Fruit fly (Drosophila melanogaster): Measurements from ENCODE around the gene eIF5B.
A peak's percentile ranks its signal among the peaks of the same experiment; 100 is the strongest.

The eIF5B gene

dm6 chr3L:3415633-3416198, 45.1 kb downstream of the eIF5B start (continued):
- TF ChIP-seq bsh (GFP tag; optimal IDR thresholded peaks at IDR 0.05) (no peak), Dref (GFP tag; IDR thresholded peaks at IDR 0.05) (no peak), sd (tag; optimal IDR thresholded peaks at IDR 0.05) (peak; percentile 28), stc (GFP tag; IDR thresholded peaks at IDR 0.05) (peak; percentile 7; the same call in 1 of the 2 replicates), CG10274 (GFP tag; optimal IDR thresholded peaks at IDR 0.05) (peak; percentile 69), Adf1 (GFP tag; IDR thresholded peaks at IDR 0.05) (no peak), tap (tag; optimal IDR thresholded peaks at IDR 0.05) (no peak), zen2 (GFP tag; IDR thresholded peaks at IDR 0.05; ENCODE audit: partially characterized antibody) (no peak), jigr1 (GFP tag; IDR thresholded peaks at IDR 0.05) (no peak), CG10654 (GFP tag; optimal IDR thresholded peaks at IDR 0.05) (no peak), CG32532 (GFP tag; IDR thresholded peaks at IDR 0.05) (0 out of 2 replicates have a peak, but pooled peaks have one; percentile 5), CG13296 (GFP tag; optimal IDR thresholded peaks at IDR 0.05) (no peak), sim (GFP tag; IDR thresholded peaks at IDR 0.05) (no peak), chm (GFP tag; IDR thresholded peaks at IDR 0.05) (peak; percentile 63), CG18599 (GFP tag; optimal IDR thresholded peaks at IDR 0.05) (no peak), CkIIα-i1 (GFP tag; IDR thresholded peaks at IDR 0.05) (no peak), Stat92E (GFP tag; optimal IDR thresholded peaks at IDR 0.05) (no peak), CG10431 (GFP tag; optimal IDR thresholded peaks at IDR 0.05) (no peak), Asciz (GFP tag; optimal IDR thresholded peaks at IDR 0.05) (peak; percentile 37), sens-2 (GFP tag; IDR thresholded peaks at IDR 0.05) (no peak), Oli (tag; optimal IDR thresholded peaks at IDR 0.05) (no peak), tll (GFP tag; optimal IDR thresholded peaks at IDR 0.05) (peak in 1 of 2 experiments; percentile 27), pfk (GFP tag; optimal IDR thresholded peaks at IDR 0.05) (no peak), salm (tag; optimal IDR thresholded peaks at IDR 0.05) (no peak), Scr (GFP tag; IDR thresholded peaks at IDR 0.05; ENCODE audit: partially characterized antibody) (no peak)

dm6 chr3L:3414796-3415568, 45.8 kb downstream of the eIF5B start:
- TF ChIP-seq CG12104 (GFP tag; optimal IDR thresholded peaks at IDR 0.05) = no peak
- TF ChIP-seq CG8281 (tag; optimal IDR thresholded peaks at IDR 0.05) = peak; percentile 61
- TF ChIP-seq Med (GFP tag) = peak; percentile 55
- TF ChIP-seq chinmo (GFP tag; IDR thresholded peaks at IDR 0.05; ENCODE audit: partially characterized antibody) = 0 out of 4 replicates have a peak, but pooled peaks have one; percentile 18
- 0 out of 3 replicates have a peak, but pooled peaks have one; percentile 9 for TF ChIP-seq CG2199 (GFP tag; IDR thresholded peaks at IDR 0.05)
- TF ChIP-seq Usf (GFP tag; optimal IDR thresholded peaks at IDR 0.05) = no peak
- no peak for TF ChIP-seq CG2678 (tag; optimal IDR thresholded peaks at IDR 0.05)
- TF ChIP-seq unc-4 (GFP tag; IDR thresholded peaks at IDR 0.05; ENCODE audit: partially characterized antibody) = no peak
- TF ChIP-seq BtbVII (GFP tag; optimal IDR thresholded peaks at IDR 0.05) = no peak
- TF ChIP-seq CG4707 (GFP tag; optimal IDR thresholded peaks at IDR 0.05) = no peak
- TF ChIP-seq CG2120 (GFP tag; optimal IDR thresholded peaks at IDR 0.05) = no peak
- TF ChIP-seq crol (GFP tag; IDR thresholded peaks at IDR 0.05) = no peak
- no peak for TF ChIP-seq ab (GFP tag; optimal IDR thresholded peaks at IDR 0.05)
- TF ChIP-seq sens (GFP tag) = peak; percentile 5
- TF ChIP-seq CG11085 (GFP tag; IDR thresholded peaks at IDR 0.05) = no peak
- TF ChIP-seq CG30431 (GFP tag; optimal IDR thresholded peaks at IDR 0.05) = no peak
- TF ChIP-seq CG7786 (GFP tag; optimal IDR thresholded peaks at IDR 0.05) = no peak
- TF ChIP-seq Blimp-1 (GFP tag; optimal IDR thresholded peaks at IDR 0.05) = peak; percentile 25
- no peak for TF ChIP-seq Spps (tag; optimal IDR thresholded peaks at IDR 0.05)
- no peak for TF ChIP-seq maf-S (GFP tag; optimal IDR thresholded peaks at IDR 0.05)
- peak; percentile 74 for TF ChIP-seq sug (tag; optimal IDR thresholded peaks at IDR 0.05)
